Worm (Caenorhabditis elegans) whole organism, early embryonic: Measurements from ENCODE around the gene vav-1.

Experiments used
- B0310.2 ChIP-seq: sonication (generic microtip); optimal IDR thresholded peaks from 2 replicates; lab custom pipeline; 2016; ENCODE audit warnings: mild to moderate bottlenecking, missing genetic modification characterization, missing compliant biosample characterization
- F13C5.2 ChIP-seq: sonication (generic microtip); optimal IDR thresholded peaks from 2 replicates; lab custom pipeline; 2017; ENCODE audit warnings: mild to moderate bottlenecking, missing genetic modification characterization, inconsistent platforms, missing compliant biosample characterization
- aly-1 ChIP-seq: sonication (generic microtip); optimal IDR thresholded peaks from 2 replicates; lab custom pipeline; 2016; ENCODE audit warnings: missing genetic modification characterization, missing compliant biosample characterization
- ama-1 ChIP-seq: fragments of 150-350 bp; optimal IDR thresholded peaks from 2 replicates; lab custom pipeline; 2014
- ceh-13 ChIP-seq: fragments of 200-800 bp; sonication (Bioruptor generic); optimal IDR thresholded peaks from 2 replicates; lab custom pipeline; 2018; ENCODE audit warnings: mild to moderate bottlenecking, missing genetic modification characterization, missing compliant biosample characterization
- ceh-36 ChIP-seq: sonication (generic microtip); optimal IDR thresholded peaks from 2 replicates; lab custom pipeline; 2016; ENCODE audit warnings: missing genetic modification characterization, inconsistent platforms, missing compliant biosample characterization
- ets-7 ChIP-seq: sonication (generic microtip); optimal IDR thresholded peaks from 2 replicates; lab custom pipeline; 2016; ENCODE audit warnings: missing genotype, missing genetic modification characterization, missing compliant biosample characterization
- flt-1 ChIP-seq: fragments of 200-800 bp; sonication (Bioruptor generic); IDR thresholded peaks from 2 replicates; pipeline ENCODE4 v1.3.6; 2022; ENCODE audit warnings: missing genetic modification characterization, missing compliant biosample characterization
- hmbx-1 ChIP-seq: sonication (generic microtip); optimal IDR thresholded peaks from 2 replicates; lab custom pipeline; 2016; ENCODE audit warnings: mild to moderate bottlenecking, missing genetic modification characterization, missing compliant biosample characterization
- hmg-4 ChIP-seq: fragments of 200-800 bp; sonication (Bioruptor generic); optimal IDR thresholded peaks from 2 replicates; lab custom pipeline; 2018; ENCODE audit warnings: mild to moderate bottlenecking, missing genetic modification characterization, missing compliant biosample characterization
- hnd-1 ChIP-seq: sonication (generic microtip); optimal IDR thresholded peaks from 2 replicates; lab custom pipeline; 2016; ENCODE audit warnings: missing genetic modification characterization, missing compliant biosample characterization
- pes-1 ChIP-seq: fragments of 200-800 bp; sonication (Bioruptor generic); IDR thresholded peaks from 2 replicates; pipeline ENCODE4 v1.3.6; 2022; ENCODE audit warnings: missing genetic modification reagents, missing genetic modification characterization, missing compliant biosample characterization
- scrt-1 ChIP-seq: fragments of 200-800 bp; sonication (Bioruptor generic); IDR thresholded peaks from 2 replicates; pipeline ENCODE4 v1.3.6; 2022; ENCODE audit warnings: missing genetic modification characterization, missing compliant biosample characterization
- sea-1 ChIP-seq: fragments of 200-800 bp; sonication (Bioruptor generic); conservative IDR thresholded peaks from 2 replicates; pipeline ENCODE4 v1.3.6; 2022; ENCODE audit warnings: missing genetic modification characterization, missing compliant biosample characterization
- tbx-11 ChIP-seq: fragments of 200-800 bp; sonication (Bioruptor generic); IDR thresholded peaks from 2 replicates; pipeline ENCODE4 v1.3.6; 2022; ENCODE audit warnings: missing genetic modification characterization, missing compliant biosample characterization
- tbx-37 ChIP-seq: fragments of 200-800 bp; sonication (Bioruptor generic); conservative IDR thresholded peaks from 2 replicates; pipeline ENCODE4 v1.3.6; 2022; ENCODE audit warnings: missing genetic modification reagents, missing genetic modification characterization, missing compliant biosample characterization
- tra-4 ChIP-seq: sonication (generic microtip); optimal IDR thresholded peaks from 2 replicates; lab custom pipeline; 2017; ENCODE audit warnings: missing genetic modification characterization, missing compliant biosample characterization

Gene vav-1

ce11 chrX:9264231-9264630 lies 32.3 kb upstream of the vav-1 start, which contains the start of gene F18G5.6:
Gene F18G5.6, minus strand, starts transcription at chrX:9264331.
- no peak for TF ChIP-seq ceh-36 (tag; lab: Kevin White, UChicago)
- no peak for TF ChIP-seq ama-1 (lab: Kevin White, UChicago)
- no peak for TF ChIP-seq sea-1 (GFP tag; lab: Robert Waterston, UW)
- no peak for TF ChIP-seq hmbx-1
- no peak for TF ChIP-seq scrt-1 (GFP tag; lab: Robert Waterston, UW)
- TF ChIP-seq ceh-13: no peak
- TF ChIP-seq tbx-11 (GFP tag; lab: Robert Waterston, UW): no peak
- no peak for TF ChIP-seq F13C5.2 (tag; lab: Kevin White, UChicago)
- no peak for TF ChIP-seq tbx-37 (GFP tag; lab: Robert Waterston, UW)
- no peak for TF ChIP-seq aly-1 (tag; lab: Kevin White, UChicago)
- TF ChIP-seq pes-1: no peak
- TF ChIP-seq tra-4 (tag; lab: Kevin White, UChicago): no peak
- no peak for TF ChIP-seq B0310.2 (tag; lab: Kevin White, UChicago)
- no peak for TF ChIP-seq ets-7 (tag; lab: Kevin White, UChicago)
- no peak for TF ChIP-seq flt-1 (GFP tag; lab: Robert Waterston, UW)
- TF ChIP-seq hnd-1 (tag; lab: Kevin White, UChicago): no peak

- no peak for TF ChIP-seq sea-1 (GFP tag; lab: Robert Waterston, UW)
- no peak for TF ChIP-seq hmg-4 (GFP tag; lab: Kevin White, UChicago)
- TF ChIP-seq pes-1: no peak
- TF ChIP-seq tra-4 (tag; lab: Kevin White, UChicago): no peak
- TF ChIP-seq ceh-36 (tag; lab: Kevin White, UChicago): no peak
- TF ChIP-seq B0310.2 (tag; lab: Kevin White, UChicago): no peak
- no peak for TF ChIP-seq flt-1 (GFP tag; lab: Robert Waterston, UW)
Measured at ce11 chrX:9261626-9262189, 29.8 kb upstream of the vav-1 start.

ce11 chrX:9259552-9259951 lies 27.6 kb upstream of the vav-1 start, which contains the start of gene F18G5.1:
Gene F18G5.1, plus strand, starts transcription at chrX:9259852.
- no peak for TF ChIP-seq ceh-36 (tag; lab: Kevin White, UChicago)
- TF ChIP-seq tra-4 (tag; lab: Kevin White, UChicago): no peak
- TF ChIP-seq flt-1 (GFP tag; lab: Robert Waterston, UW): no peak
- no peak for TF ChIP-seq pes-1
- TF ChIP-seq ama-1 (lab: Kevin White, UChicago): no peak
- TF ChIP-seq aly-1 (tag; lab: Kevin White, UChicago): no peak
- no peak for TF ChIP-seq hmg-4 (GFP tag; lab: Kevin White, UChicago)
- no peak for TF ChIP-seq hnd-1 (tag; lab: Kevin White, UChicago)
- no peak for TF ChIP-seq F13C5.2 (tag; lab: Kevin White, UChicago)
- TF ChIP-seq tbx-37 (GFP tag; lab: Robert Waterston, UW): no peak

DNA sequence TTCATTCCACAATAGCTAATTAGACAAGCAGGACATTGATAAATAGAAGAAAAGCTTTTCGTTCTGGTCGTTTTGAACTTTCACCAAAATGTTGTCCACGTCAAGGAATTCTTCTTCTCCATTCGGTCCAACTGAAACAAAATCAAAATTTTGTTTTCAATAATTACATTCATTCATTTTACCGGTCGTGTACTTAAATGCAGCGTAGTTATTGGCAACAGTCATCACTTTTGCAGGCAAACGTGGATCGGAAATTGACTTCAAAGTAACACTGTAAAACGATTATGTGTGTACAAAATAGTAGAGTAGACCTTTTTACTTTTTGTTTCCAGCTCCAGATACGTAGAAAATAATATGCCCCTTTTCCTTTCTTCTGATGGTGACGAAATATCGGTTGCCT lies 24.1 kb upstream of the vav-1 start:
- TF ChIP-seq B0310.2 (tag; lab: Kevin White, UChicago) (no peak), F13C5.2 (tag; lab: Kevin White, UChicago) (no peak), hnd-1 (tag; lab: Kevin White, UChicago) (no peak), tra-4 (tag; lab: Kevin White, UChicago) (no peak), scrt-1 (GFP tag; lab: Robert Waterston, UW) (no peak), aly-1 (tag; lab: Kevin White, UChicago) (no peak), ceh-36 (tag; lab: Kevin White, UChicago) (no peak), ets-7 (tag; lab: Kevin White, UChicago) (no peak), pes-1 (no peak), ama-1 (lab: Kevin White, UChicago) (no peak), sea-1 (GFP tag; lab: Robert Waterston, UW) (no peak), ceh-13 (no peak), tbx-37 (GFP tag; lab: Robert Waterston, UW) (no peak), hmg-4 (GFP tag; lab: Kevin White, UChicago) (no peak), tbx-11 (GFP tag; lab: Robert Waterston, UW) (no peak), hmbx-1 (no peak)

DNA sequence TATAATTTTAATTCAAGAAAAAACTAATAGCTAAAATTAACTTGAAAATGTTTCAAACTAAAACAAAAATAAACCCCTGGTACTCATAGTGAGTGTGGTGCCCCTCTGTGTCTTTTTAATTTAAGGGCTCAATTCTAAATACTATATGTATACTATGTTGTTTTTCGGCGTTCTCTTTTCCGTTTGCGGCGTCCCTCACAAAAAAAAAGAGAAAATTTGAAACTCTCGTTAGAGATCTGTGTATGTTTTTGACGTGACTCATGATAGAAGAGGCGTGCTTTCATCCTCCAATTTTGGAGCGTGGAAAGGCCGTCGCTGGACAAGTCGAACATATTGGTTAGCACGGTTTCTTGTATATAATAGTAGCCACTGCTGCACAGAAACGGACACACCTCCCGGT lies 19.6 kb upstream of the vav-1 start, which contains the start of gene pes-8:
TSS of gene pes-8 (plus strand) at position 301 of the 400 bp plus-strand sequence.
- no peak for TF ChIP-seq hnd-1 (tag; lab: Kevin White, UChicago)
- TF ChIP-seq flt-1 (GFP tag; lab: Robert Waterston, UW): no peak
- no peak for TF ChIP-seq tbx-11 (GFP tag; lab: Robert Waterston, UW)
- TF ChIP-seq ets-7 (tag; lab: Kevin White, UChicago): no peak
- TF ChIP-seq hmbx-1: no peak
- TF ChIP-seq tra-4 (tag; lab: Kevin White, UChicago): no peak
- TF ChIP-seq aly-1 (tag; lab: Kevin White, UChicago): no peak
- TF ChIP-seq B0310.2 (tag; lab: Kevin White, UChicago): no peak
- no peak for TF ChIP-seq pes-1
- no peak for TF ChIP-seq ama-1 (lab: Kevin White, UChicago)
- no peak for TF ChIP-seq F13C5.2 (tag; lab: Kevin White, UChicago)
- TF ChIP-seq sea-1 (GFP tag; lab: Robert Waterston, UW): no peak
- no peak for TF ChIP-seq scrt-1 (GFP tag; lab: Robert Waterston, UW)
- TF ChIP-seq tbx-37 (GFP tag; lab: Robert Waterston, UW): no peak
- TF ChIP-seq ceh-36 (tag; lab: Kevin White, UChicago): no peak
- TF ChIP-seq hmg-4 (GFP tag; lab: Kevin White, UChicago): no peak
- no peak for TF ChIP-seq ceh-13

ce11 chrX:9248083-9248805 lies 16.3 kb upstream of the vav-1 start:
- TF ChIP-seq hnd-1 (tag; lab: Kevin White, UChicago) (no peak), aly-1 (tag; lab: Kevin White, UChicago) (no peak), pes-1 (no peak), tra-4 (tag; lab: Kevin White, UChicago) (no peak), tbx-37 (GFP tag; lab: Robert Waterston, UW) (no peak), scrt-1 (GFP tag; lab: Robert Waterston, UW) (no peak), hmbx-1 (no peak), sea-1 (GFP tag; lab: Robert Waterston, UW) (no peak), tbx-11 (GFP tag; lab: Robert Waterston, UW) (no peak), ceh-36 (tag; lab: Kevin White, UChicago) (no peak), ceh-13 (no peak), F13C5.2 (tag; lab: Kevin White, UChicago) (no peak), B0310.2 (tag; lab: Kevin White, UChicago) (no peak), hmg-4 (GFP tag; lab: Kevin White, UChicago) (no peak), flt-1 (GFP tag; lab: Robert Waterston, UW) (no peak), ama-1 (lab: Kevin White, UChicago) (no peak), ets-7 (tag; lab: Kevin White, UChicago) (no peak)
